Fruit fly (Drosophila melanogaster) whole organism, embryonic: ENCODE data around the gene Mkp3.

Source experiments
- ATbp ChIP-seq: fragments of 200-800 bp; sonication (Bioruptor generic); optimal IDR thresholded peaks from 2 replicates; lab custom pipeline; 2017; ENCODE audit warnings: missing biosample characterization, mild to moderate bottlenecking, missing genetic modification characterization, missing genetic modification reagents
- Ada2b ChIP-seq: fragments of 200-800 bp; sonication (Bioruptor generic); IDR thresholded peaks from 2 replicates; pipeline ENCODE4 v1.3.6; 2022; ENCODE audit warnings: missing biosample characterization, missing genetic modification characterization
- Bdp1 ChIP-seq: fragments of 200-800 bp; sonication (Bioruptor generic); optimal IDR thresholded peaks from 3 replicates; lab custom pipeline; 2016; ENCODE audit warnings: missing biosample characterization, missing genetic modification characterization
- Bteb2 ChIP-seq: fragments of 200-800 bp; sonication (Bioruptor generic); optimal IDR thresholded peaks from 2 replicates; lab custom pipeline; 2016; ENCODE audit warnings: missing biosample characterization, missing genetic modification characterization
- CG10147 ChIP-seq: fragments of 200-800 bp; sonication (Bioruptor generic); optimal IDR thresholded peaks from 2 replicates; lab custom pipeline; 2019; ENCODE audit warnings: missing biosample characterization, mild to moderate bottlenecking, missing genetic modification characterization, moderate library complexity
- CG10462 ChIP-seq: fragments of 200-800 bp; sonication (Bioruptor generic); optimal IDR thresholded peaks from 2 replicates; lab custom pipeline; 2016; ENCODE audit warnings: missing biosample characterization, missing genetic modification characterization
- CG11085 ChIP-seq: fragments of 200-800 bp; sonication (Bioruptor generic); IDR thresholded peaks from 2 replicates; pipeline ENCODE4 v1.3.6; 2022; ENCODE audit warnings: missing biosample characterization, missing genetic modification characterization
- CG11093 ChIP-seq: fragments of 200-800 bp; sonication (Bioruptor generic); IDR thresholded peaks from 3 replicates; pipeline ENCODE4 v1.3.6; 2022; ENCODE audit warnings: missing biosample characterization, missing genetic modification characterization
- CG11456 ChIP-seq: fragments of 200-800 bp; sonication (Bioruptor generic); IDR thresholded peaks from 3 replicates; pipeline ENCODE4 v1.3.6; 2022; ENCODE audit warnings: missing biosample characterization, missing genetic modification characterization
- CG11504 ChIP-seq: fragments of 200-800 bp; sonication (Bioruptor generic); optimal IDR thresholded peaks from 3 replicates; lab custom pipeline; 2019; ENCODE audit warnings: missing biosample characterization, mild to moderate bottlenecking, missing genetic modification characterization, moderate library complexity
- CG1233 ChIP-seq: fragments of 200-800 bp; sonication (Bioruptor generic); optimal IDR thresholded peaks from 4 replicates; lab custom pipeline; 2018; ENCODE audit warnings: missing biosample characterization, mild to moderate bottlenecking, missing genetic modification characterization
- CG2199 ChIP-seq: fragments of 200-800 bp; sonication (Bioruptor generic); IDR thresholded peaks from 3 replicates; pipeline ENCODE4 v1.3.6; 2022; ENCODE audit warnings: missing biosample characterization, missing genetic modification characterization
- CG2712 ChIP-seq: fragments of 200-800 bp; optimal IDR thresholded peaks from 3 replicates; lab custom pipeline; 2019; ENCODE audit warnings: missing biosample characterization, mild to moderate bottlenecking, missing genetic modification characterization, moderate library complexity
- CG34376 ChIP-seq: fragments of 200-800 bp; sonication (Bioruptor generic); optimal IDR thresholded peaks from 2 replicates; lab custom pipeline; 2018; ENCODE audit warnings: missing biosample characterization, mild to moderate bottlenecking, missing genetic modification characterization
- CG3726 ChIP-seq: fragments of 200-800 bp; sonication (Bioruptor generic); IDR thresholded peaks from 3 replicates; pipeline ENCODE4, ENCODE4 v1.3.6; 2022; ENCODE audit warnings: missing biosample characterization, missing genetic modification characterization
- CG4328 ChIP-seq: fragments of 200-800 bp; sonication (Bioruptor generic); optimal IDR thresholded peaks from 3 replicates; lab custom pipeline; 2017; ENCODE audit warnings: missing biosample characterization, missing genetic modification reagents, missing genetic modification characterization
- CG4820 ChIP-seq: fragments of 200-800 bp; sonication (Bioruptor generic); optimal IDR thresholded peaks from 3 replicates; lab custom pipeline; 2016; ENCODE audit warnings: missing biosample characterization, missing genetic modification characterization
- CG7357 ChIP-seq: fragments of 200-800 bp; sonication (Bioruptor generic); IDR thresholded peaks from 3 replicates; pipeline ENCODE4 v1.3.6; 2022; ENCODE audit warnings: missing biosample characterization, missing genetic modification characterization
- CG8388 ChIP-seq: fragments of 200-800 bp; sonication (Bioruptor generic); optimal IDR thresholded peaks from 2 replicates; lab custom pipeline; 2019; ENCODE audit warnings: missing biosample characterization, mild to moderate bottlenecking, missing genetic modification characterization, moderate library complexity
- CG9876 ChIP-seq: fragments of 200-800 bp; sonication (Bioruptor generic); optimal IDR thresholded peaks from 2 replicates; lab custom pipeline; 2016; ENCODE audit warnings: missing biosample characterization, missing genetic modification characterization
- Dek ChIP-seq: fragments of 200-800 bp; sonication (Bioruptor generic); optimal IDR thresholded peaks from 3 replicates; lab custom pipeline; 2019; ENCODE audit warnings: missing biosample characterization, mild to moderate bottlenecking, missing genetic modification characterization, moderate library complexity
- Dll ChIP-seq: fragments of 200-800 bp; sonication (Bioruptor generic); IDR thresholded peaks from 4 replicates; pipeline ENCODE4 v1.3.6; 2022; ENCODE audit warnings: missing biosample characterization, missing genetic modification characterization; ENCODE audit not compliant: partially characterized antibody
- Doc2 ChIP-seq: fragments of 200-800 bp; sonication (Bioruptor generic); IDR thresholded peaks from 2 replicates; pipeline ENCODE4 v1.3.6; 2022; ENCODE audit warnings: missing biosample characterization, missing genetic modification characterization
- Drgx ChIP-seq: fragments of 200-800 bp; sonication (Bioruptor generic); IDR thresholded peaks from 2 replicates; pipeline ENCODE4 v1.3.6; 2022; ENCODE audit warnings: missing biosample characterization, missing genetic modification characterization
- GATAe ChIP-seq: fragments of 200-800 bp; sonication (Bioruptor generic); conservative IDR thresholded peaks from 2 replicates; pipeline ENCODE4 v1.3.6; 2022; ENCODE audit warnings: missing biosample characterization, missing genetic modification characterization
- H15 ChIP-seq: fragments of 200-800 bp; sonication (Bioruptor generic); IDR thresholded peaks from 3 replicates; pipeline ENCODE4 v1.3.6; 2022; ENCODE audit warnings: missing biosample characterization, missing genetic modification characterization
- Jarid2 ChIP-seq: fragments of 200-800 bp; sonication (Bioruptor generic); optimal IDR thresholded peaks from 3 replicates; lab custom pipeline; 2017; ENCODE audit warnings: mild to moderate bottlenecking, missing biosample characterization, missing genetic modification reagents, missing genetic modification characterization
- Lim3 ChIP-seq: fragments of 200-800 bp; sonication (Bioruptor generic); IDR thresholded peaks from 2 replicates; pipeline ENCODE4 v1.3.6; 2022; ENCODE audit warnings: missing biosample characterization, missing genetic modification characterization
- Max ChIP-seq: fragments of 200-800 bp; sonication (Bioruptor generic); optimal IDR thresholded peaks from 2 replicates; lab custom pipeline; 2016; ENCODE audit warnings: missing biosample characterization, mild to moderate bottlenecking, missing genetic modification characterization
- Meics ChIP-seq: fragments of 200-800 bp; sonication (Bioruptor generic); optimal IDR thresholded peaks from 2 replicates; lab custom pipeline; 2017; ENCODE audit warnings: missing biosample characterization, mild to moderate bottlenecking, missing genetic modification characterization
- Myb ChIP-seq: fragments of 200-800 bp; sonication (Bioruptor generic); optimal IDR thresholded peaks from 2 replicates; lab custom pipeline; 2016; ENCODE audit warnings: missing biosample characterization, missing genetic modification characterization
- Nf-YA ChIP-seq: fragments of 200-800 bp; sonication (Bioruptor generic); IDR thresholded peaks from 2 replicates; pipeline ENCODE4 v1.3.6; 2022; ENCODE audit warnings: missing biosample characterization, missing genetic modification characterization
- Sin3A ChIP-seq: fragments of >200 bp; optimal IDR thresholded peaks from 2 replicates; lab custom pipeline; 2018
- Sox102F ChIP-seq: fragments of 200-800 bp; sonication (Bioruptor generic); optimal IDR thresholded peaks from 2 replicates; lab custom pipeline; 2018; ENCODE audit warnings: missing biosample characterization, mild to moderate bottlenecking, missing genetic modification characterization, moderate library complexity
- ac ChIP-seq: fragments of 200-800 bp; sonication (Bioruptor generic); optimal IDR thresholded peaks from 3 replicates; lab custom pipeline; 2017; ENCODE audit warnings: missing biosample characterization, mild to moderate bottlenecking, missing genetic modification characterization
- br ChIP-seq: fragments of >200 bp; optimal IDR thresholded peaks from 2 replicates; lab custom pipeline; 2017
- cato ChIP-seq: fragments of 200-800 bp; sonication (Bioruptor generic); optimal IDR thresholded peaks from 2 replicates; lab custom pipeline; 2016; ENCODE audit warnings: missing biosample characterization, missing genetic modification characterization, borderline replicate concordance
- crol ChIP-seq: fragments of 200-800 bp; sonication (Bioruptor generic); IDR thresholded peaks from 2 replicates; pipeline ENCODE4 v1.3.6; 2022; ENCODE audit warnings: missing biosample characterization, missing genetic modification characterization
- exex ChIP-seq: fragments of 200-800 bp; sonication (Bioruptor generic); optimal IDR thresholded peaks from 4 replicates; lab custom pipeline; 2018; ENCODE audit warnings: missing biosample characterization, mild to moderate bottlenecking, missing genetic modification characterization, moderate library complexity
- fd96Cb ChIP-seq: fragments of 200-800 bp; sonication (Bioruptor generic); optimal IDR thresholded peaks from 2 replicates; lab custom pipeline; 2018; ENCODE audit warnings: missing biosample characterization, mild to moderate bottlenecking, missing genetic modification characterization, moderate library complexity
- fru ChIP-seq: fragments of >200 bp; optimal IDR thresholded peaks from 2 replicates; lab custom pipeline; 2017
- gcm ChIP-seq: fragments of 200-800 bp; sonication (Bioruptor generic); optimal IDR thresholded peaks from 2 replicates; lab custom pipeline; 2019; ENCODE audit warnings: missing biosample characterization, mild to moderate bottlenecking, missing genetic modification characterization, moderate library complexity
- ind ChIP-seq: fragments of 200-800 bp; sonication (Bioruptor generic); optimal IDR thresholded peaks from 3 replicates; lab custom pipeline; 2016; ENCODE audit warnings: missing biosample characterization, missing genetic modification characterization
- nau ChIP-seq: fragments of 200-800 bp; sonication (Bioruptor generic); optimal IDR thresholded peaks from 3 replicates; lab custom pipeline; 2017; ENCODE audit warnings: missing biosample characterization, mild to moderate bottlenecking, missing genetic modification characterization, missing genetic modification reagents
- nmo ChIP-seq: fragments of 200-800 bp; sonication (Bioruptor generic); optimal IDR thresholded peaks from 2 replicates; lab custom pipeline; 2018; ENCODE audit warnings: missing biosample characterization, mild to moderate bottlenecking, missing genetic modification characterization, moderate library complexity
- pzg ChIP-seq: fragments of 200-800 bp; sonication (Bioruptor generic); optimal IDR thresholded peaks from 3 replicates; lab custom pipeline; 2018; ENCODE audit warnings: missing biosample characterization, mild to moderate bottlenecking, missing genetic modification characterization, moderate library complexity
- sna ChIP-seq: fragments of 200-800 bp; sonication (Bioruptor generic); IDR thresholded peaks from 2 replicates; pipeline ENCODE4 v1.3.6; 2022; ENCODE audit warnings: missing biosample characterization, missing genetic modification characterization; ENCODE audit not compliant: partially characterized antibody
- sqz ChIP-seq: fragments of 200-800 bp; sonication (Bioruptor generic); optimal IDR thresholded peaks from 3 replicates; lab custom pipeline; 2018; ENCODE audit warnings: missing biosample characterization, mild to moderate bottlenecking, missing genetic modification characterization
- tna ChIP-seq: fragments of 200-800 bp; sonication (Bioruptor generic); IDR thresholded peaks from 2 replicates; pipeline ENCODE4 v1.3.6; 2022; ENCODE audit warnings: missing biosample characterization, missing genetic modification characterization; ENCODE audit not compliant: partially characterized antibody
- vfl ChIP-seq: fragments of 200-800 bp; sonication (Bioruptor generic); optimal IDR thresholded peaks from 2 replicates; lab custom pipeline; 2016; ENCODE audit warnings: missing biosample characterization, missing genetic modification characterization

Gene Mkp3

dm6 chr3L:19086364-19087200, at the start of gene Mkp3:
Mkp3 (minus strand) TSS chr3L:19086426.
- TF ChIP-seq Dll: no peak
- peak; percentile 76 for TF ChIP-seq fd96Cb (tag; lab: Kevin White, UChicago)
- no peak for TF ChIP-seq sna (GFP tag; lab: Robert Waterston, UW)
- TF ChIP-seq Max (GFP tag; lab: Kevin White, UChicago): peak; percentile 71
- TF ChIP-seq CG4328: peak; percentile 86
- TF ChIP-seq pzg (GFP tag; lab: Kevin White, UChicago): peak; percentile 6
- TF ChIP-seq Nf-YA (GFP tag; lab: Robert Waterston, UW): peak; percentile 72
- TF ChIP-seq vfl (GFP tag; lab: Kevin White, UChicago): peak; percentile 11
- peak; percentile 18 for TF ChIP-seq Bteb2 (GFP tag; lab: Kevin White, UChicago)
- TF ChIP-seq Jarid2 (GFP tag; lab: Kevin White, UChicago): peak; percentile 46
- TF ChIP-seq gcm (GFP tag; lab: Kevin White, UChicago): peak; percentile 90
- TF ChIP-seq ind (GFP tag; lab: Kevin White, UChicago): peak; percentile 81
- peak; percentile 80; the same call in 1 of the 3 replicates for TF ChIP-seq CG3726 (GFP tag; lab: Robert Waterston, UW)
- 0 out of 2 replicates have a peak, but pooled peaks have one; percentile 6 for TF ChIP-seq Lim3 (GFP tag; lab: Robert Waterston, UW)
- peak; percentile 71 for TF ChIP-seq sqz (GFP tag; lab: Kevin White, UChicago)
- peak; percentile 91 for TF ChIP-seq CG2712
- peak; percentile 91 for TF ChIP-seq CG11504 (tag; lab: Kevin White, UChicago)
- peak; percentile 87 for TF ChIP-seq Ada2b (GFP tag; lab: Robert Waterston, UW)
- peak; percentile 96 for TF ChIP-seq Meics (GFP tag; lab: Kevin White, UChicago)
- TF ChIP-seq CG34376 (GFP tag; lab: Kevin White, UChicago): peak; percentile 89
- no peak for TF ChIP-seq Doc2 (GFP tag; lab: Robert Waterston, UW)
- no peak for TF ChIP-seq CG2199 (GFP tag; lab: Robert Waterston, UW)
- peak; percentile 78 for TF ChIP-seq CG11085 (GFP tag; lab: Robert Waterston, UW)
- TF ChIP-seq CG1233: peak; percentile 84
- TF ChIP-seq Myb (GFP tag; lab: Kevin White, UChicago): peak; percentile 22
- TF ChIP-seq br (lab: Kevin White, UChicago): no peak
- peak; percentile 90 for TF ChIP-seq ATbp (GFP tag; lab: Kevin White, UChicago)
- peak; percentile 88 for TF ChIP-seq crol (GFP tag; lab: Robert Waterston, UW)
- TF ChIP-seq CG10147 (GFP tag; lab: Kevin White, UChicago): peak; percentile 93
- no peak for TF ChIP-seq fru (lab: Kevin White, UChicago)
- peak; percentile 76 for TF ChIP-seq H15 (GFP tag; lab: Robert Waterston, UW)
- TF ChIP-seq Dek (tag; lab: Kevin White, UChicago): peak; percentile 93
- TF ChIP-seq CG4820: peak; percentile 63
- peak; percentile 87 for TF ChIP-seq Sox102F
- no peak; the same call in 1 of the 2 replicates for TF ChIP-seq tna (GFP tag; lab: Robert Waterston, UW)
- peak; percentile 89 for TF ChIP-seq CG8388 (GFP tag; lab: Kevin White, UChicago)
- TF ChIP-seq nau: peak; percentile 81
- TF ChIP-seq CG11456: peak; percentile 88
- TF ChIP-seq CG9876 (GFP tag; lab: Kevin White, UChicago): no peak
- no peak for TF ChIP-seq ac (GFP tag; lab: Kevin White, UChicago)
- no peak for TF ChIP-seq Sin3A (lab: Kevin White, UChicago)
- peak; percentile 79 for TF ChIP-seq CG7357 (GFP tag; lab: Robert Waterston, UW)
- TF ChIP-seq CG11093: peak; percentile 83
- no peak for TF ChIP-seq Bdp1
- TF ChIP-seq GATAe: peak; percentile 55
- TF ChIP-seq CG10462 (GFP tag; lab: Kevin White, UChicago): peak; percentile 58
- TF ChIP-seq cato (GFP tag; lab: Kevin White, UChicago): peak; percentile 31
- TF ChIP-seq Drgx: peak; percentile 92
- TF ChIP-seq nmo (GFP tag; lab: Kevin White, UChicago): peak; percentile 89
- TF ChIP-seq exex (tag; lab: Kevin White, UChicago): peak; percentile 63
